Worm (Caenorhabditis elegans): Measurements from ENCODE around the gene R12C12.10.

The R12C12.10 gene

DNA sequence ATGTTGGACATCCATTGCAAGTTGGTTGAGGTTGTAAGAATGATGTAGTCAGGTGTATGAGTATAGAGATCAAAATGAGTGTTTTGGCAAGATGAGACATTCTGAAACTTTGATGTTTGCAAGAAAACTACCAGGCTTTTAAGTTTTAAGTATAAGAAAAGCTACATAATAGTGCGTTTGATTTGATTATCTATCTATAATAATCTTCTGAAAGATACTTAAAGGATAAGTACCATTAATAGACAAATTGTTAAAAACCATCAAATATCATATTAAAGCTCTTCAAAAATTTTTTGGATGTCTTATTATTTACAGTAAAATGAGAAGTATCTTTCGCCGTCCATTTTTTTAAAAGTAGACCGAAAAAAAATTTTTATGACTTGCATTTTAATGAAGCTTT is at the start of gene R12C12.10:
Gene R12C12.10 (minus strand): TSS at position 101 of the 400 bp plus-strand sequence.
- TF ChIP-seq aly-1 (tag; optimal IDR thresholded peaks at IDR 0.05), result no peak
- no peak for TF ChIP-seq hmg-4 (GFP tag; optimal IDR thresholded peaks at IDR 0.05)
- TF ChIP-seq B0310.2 (tag; optimal IDR thresholded peaks at IDR 0.05), result no peak
- no peak for TF ChIP-seq tbx-11 (GFP tag; IDR thresholded peaks at IDR 0.05)
- no peak for TF ChIP-seq hnd-1 (tag; optimal IDR thresholded peaks at IDR 0.05)
- TF ChIP-seq tra-4 (tag; optimal IDR thresholded peaks at IDR 0.05), result no peak
- TF ChIP-seq hmbx-1 (tag; optimal IDR thresholded peaks at IDR 0.05), result no peak
- no peak for TF ChIP-seq tbx-37 (GFP tag; conservative IDR thresholded peaks at IDR 0.05)
- TF ChIP-seq ama-1 (optimal IDR thresholded peaks at IDR 0.05), result no peak
- TF ChIP-seq ceh-36 (tag; optimal IDR thresholded peaks at IDR 0.05), result no peak
- TF ChIP-seq ets-7 (tag; optimal IDR thresholded peaks at IDR 0.05), result no peak
- TF ChIP-seq pes-1 (GFP tag; IDR thresholded peaks at IDR 0.05), result no peak
- no peak for TF ChIP-seq sea-1 (GFP tag; conservative IDR thresholded peaks at IDR 0.05)
- no peak for TF ChIP-seq ceh-13 (GFP tag; optimal IDR thresholded peaks at IDR 0.05)
- TF ChIP-seq flt-1 (GFP tag; IDR thresholded peaks at IDR 0.05), result no peak
- TF ChIP-seq F13C5.2 (tag; optimal IDR thresholded peaks at IDR 0.05), result no peak

DNA sequence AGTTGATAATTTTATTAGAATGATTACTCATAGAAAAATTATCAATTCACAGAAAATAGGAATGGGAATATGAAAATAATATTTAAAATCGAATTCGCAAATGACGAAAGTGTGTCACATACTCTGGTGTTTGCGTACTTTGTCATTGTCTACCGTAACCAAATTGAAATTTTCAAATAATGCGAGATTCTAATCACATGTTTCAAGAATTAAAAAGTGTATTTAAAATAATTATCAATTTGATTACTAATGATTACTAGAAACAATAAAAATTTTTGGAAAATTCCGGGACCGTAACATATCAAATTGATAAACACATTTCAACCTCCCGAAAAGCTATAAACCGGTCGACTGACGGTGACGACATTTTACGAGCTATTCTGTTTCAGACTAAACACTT is 48.3 kb upstream of the R12C12.10 start, which contains the start of the genes fbf-2 and nspg-3:
Gene fbf-2 (minus strand): TSS at position 101 of the 400 bp plus-strand sequence.
Gene nspg-3 (plus strand): TSS at position 388 of the 400 bp plus-strand sequence.
- TF ChIP-seq B0310.2 (tag; optimal IDR thresholded peaks at IDR 0.05) (no peak), ets-7 (tag; optimal IDR thresholded peaks at IDR 0.05) (no peak), tbx-11 (GFP tag; IDR thresholded peaks at IDR 0.05) (no peak), hnd-1 (tag; optimal IDR thresholded peaks at IDR 0.05) (no peak), flt-1 (GFP tag; IDR thresholded peaks at IDR 0.05) (no peak), ceh-13 (GFP tag; optimal IDR thresholded peaks at IDR 0.05) (no peak), tbx-37 (GFP tag; conservative IDR thresholded peaks at IDR 0.05) (no peak), sea-1 (GFP tag; conservative IDR thresholded peaks at IDR 0.05) (no peak), hmbx-1 (tag; optimal IDR thresholded peaks at IDR 0.05) (no peak), scrt-1 (GFP tag; IDR thresholded peaks at IDR 0.05) (no peak), pes-1 (GFP tag; IDR thresholded peaks at IDR 0.05) (no peak), F13C5.2 (tag; optimal IDR thresholded peaks at IDR 0.05) (no peak), tra-4 (tag; optimal IDR thresholded peaks at IDR 0.05) (no peak), ceh-36 (tag; optimal IDR thresholded peaks at IDR 0.05) (no peak)

DNA sequence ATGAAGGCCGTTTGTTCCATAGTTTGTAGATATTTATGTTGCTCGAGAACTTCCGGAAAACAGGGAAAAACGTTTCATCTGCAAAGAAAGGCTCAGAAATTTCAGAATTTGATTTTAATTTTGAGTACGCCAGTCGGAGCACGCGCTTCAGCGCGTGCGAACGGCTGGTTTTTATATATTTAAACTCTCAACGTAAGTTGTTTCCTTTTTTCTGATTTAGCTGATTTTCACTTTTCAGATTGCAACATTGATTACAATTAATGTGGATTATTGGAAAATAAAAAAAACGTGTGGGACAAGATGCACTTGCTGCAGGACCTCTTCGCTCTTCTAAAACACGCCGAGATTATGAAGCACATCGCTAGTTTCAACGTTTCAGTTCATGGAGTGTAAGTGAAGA is 39.6 kb upstream of the R12C12.10 start, which contains the start of gene F21H12.3:
Gene F21H12.3 (plus strand): TSS at position 301 of the 400 bp plus-strand sequence.
- TF ChIP-seq aly-1 (tag; optimal IDR thresholded peaks at IDR 0.05) (no peak), B0310.2 (tag; optimal IDR thresholded peaks at IDR 0.05) (no peak), scrt-1 (GFP tag; IDR thresholded peaks at IDR 0.05) (no peak), hmg-4 (GFP tag; optimal IDR thresholded peaks at IDR 0.05) (no peak), ama-1 (optimal IDR thresholded peaks at IDR 0.05) (no peak), F13C5.2 (tag; optimal IDR thresholded peaks at IDR 0.05) (no peak), pes-1 (GFP tag; IDR thresholded peaks at IDR 0.05) (no peak), hmbx-1 (tag; optimal IDR thresholded peaks at IDR 0.05) (no peak), tbx-11 (GFP tag; IDR thresholded peaks at IDR 0.05) (no peak), ceh-36 (tag; optimal IDR thresholded peaks at IDR 0.05) (no peak), flt-1 (GFP tag; IDR thresholded peaks at IDR 0.05) (no peak), tra-4 (tag; optimal IDR thresholded peaks at IDR 0.05) (no peak), ets-7 (tag; optimal IDR thresholded peaks at IDR 0.05) (no peak)

DNA sequence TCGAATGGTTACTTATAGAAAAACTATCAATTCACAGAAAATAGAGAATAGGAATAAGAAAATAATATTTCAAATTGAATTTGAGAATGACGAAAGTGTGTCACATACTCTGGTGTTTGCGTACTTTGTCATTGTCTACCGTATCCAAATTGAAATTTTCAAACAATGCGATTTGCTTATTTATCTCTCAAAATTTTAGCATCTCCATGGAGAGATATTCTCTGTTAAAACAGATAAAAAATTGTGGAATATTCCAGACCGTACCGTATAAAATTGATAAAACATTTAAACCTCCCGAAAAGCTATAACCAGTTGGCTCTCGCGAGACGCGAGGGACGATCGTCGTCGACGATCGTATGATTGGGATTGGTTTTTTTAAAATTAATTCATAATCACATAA is 37.7 kb upstream of the R12C12.10 start, which contains the start of gene fbf-1:
Gene fbf-1 (minus strand): TSS at position 101 of the 400 bp plus-strand sequence.
- TF ChIP-seq B0310.2 (tag; optimal IDR thresholded peaks at IDR 0.05), result no peak

DNA sequence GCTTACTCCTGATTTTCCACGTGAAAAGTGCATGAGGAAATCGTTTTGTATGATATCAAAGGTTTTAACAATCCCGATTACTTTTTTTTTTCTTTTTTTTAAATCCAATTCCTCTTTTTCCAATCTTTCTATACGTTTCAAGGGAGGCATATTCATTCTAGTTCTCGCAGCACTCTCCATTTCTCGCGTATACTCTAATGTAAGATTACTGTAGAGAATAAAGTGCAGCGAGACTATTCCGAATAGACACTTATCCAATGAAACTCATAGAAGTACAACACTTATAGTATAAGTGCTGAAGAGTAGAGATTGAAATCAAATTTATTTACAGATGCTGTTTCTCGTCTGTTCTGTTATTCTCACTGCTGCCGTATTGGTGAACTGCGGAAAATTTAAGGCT is 34.5 kb upstream of the R12C12.10 start, which contains the start of gene H12I13.6:
Gene H12I13.6 (plus strand): TSS at position 301 of the 400 bp plus-strand sequence.
- TF ChIP-seq tra-4 (tag; optimal IDR thresholded peaks at IDR 0.05) (no peak), flt-1 (GFP tag; IDR thresholded peaks at IDR 0.05) (no peak), hmg-4 (GFP tag; optimal IDR thresholded peaks at IDR 0.05) (no peak)

DNA sequence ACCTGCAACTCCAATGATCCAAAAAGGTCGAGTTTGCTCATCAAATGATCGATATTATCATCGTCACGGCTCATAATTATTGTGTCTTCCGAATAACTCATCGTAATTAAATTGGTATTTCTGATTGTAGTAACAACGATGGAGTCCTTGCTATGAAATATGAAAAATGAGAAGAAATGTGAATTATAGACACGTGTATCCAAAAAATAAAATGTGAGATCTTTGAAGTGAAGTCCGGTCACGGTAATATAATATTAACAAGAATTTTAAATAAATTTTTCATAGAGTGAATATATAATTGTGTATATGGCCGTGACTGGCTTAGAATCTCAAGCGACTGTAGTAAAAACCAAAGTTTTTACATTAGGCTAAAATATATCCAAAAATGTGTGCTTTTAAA is 24.0 kb upstream of the R12C12.10 start, which contains the start of gene H12I13.1:
Gene H12I13.1 (minus strand): TSS at position 101 of the 400 bp plus-strand sequence.
- TF ChIP-seq hnd-1 (tag; optimal IDR thresholded peaks at IDR 0.05) (no peak), flt-1 (GFP tag; IDR thresholded peaks at IDR 0.05) (no peak), ceh-36 (tag; optimal IDR thresholded peaks at IDR 0.05) (no peak), ets-7 (tag; optimal IDR thresholded peaks at IDR 0.05) (no peak), aly-1 (tag; optimal IDR thresholded peaks at IDR 0.05) (no peak), scrt-1 (GFP tag; IDR thresholded peaks at IDR 0.05) (no peak), pes-1 (GFP tag; IDR thresholded peaks at IDR 0.05) (no peak), hmbx-1 (tag; optimal IDR thresholded peaks at IDR 0.05) (no peak)

DNA sequence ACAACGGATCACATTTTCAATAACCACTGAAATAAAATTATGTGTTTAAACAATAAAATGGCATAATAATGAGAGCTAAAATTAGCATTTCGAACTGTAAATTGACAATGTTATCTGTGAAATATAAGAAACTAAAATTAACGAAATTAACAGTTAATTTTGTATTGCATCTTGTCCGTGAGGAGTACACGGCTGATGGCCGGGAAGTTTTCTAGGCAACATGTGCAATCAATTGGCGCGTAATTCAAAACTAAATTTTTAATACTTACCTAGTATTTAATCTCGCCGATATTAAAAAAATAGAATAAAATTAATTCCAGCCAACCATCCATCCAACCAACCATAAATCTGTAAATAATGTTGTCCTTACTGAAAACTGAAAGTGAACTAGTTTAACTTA is 18.4 kb upstream of the R12C12.10 start:
- TF ChIP-seq pes-1 (GFP tag; IDR thresholded peaks at IDR 0.05), result no peak
- peak; percentile 91 for TF ChIP-seq tbx-37 (GFP tag; conservative IDR thresholded peaks at IDR 0.05)
- no peak for TF ChIP-seq tra-4 (tag; optimal IDR thresholded peaks at IDR 0.05)

DNA sequence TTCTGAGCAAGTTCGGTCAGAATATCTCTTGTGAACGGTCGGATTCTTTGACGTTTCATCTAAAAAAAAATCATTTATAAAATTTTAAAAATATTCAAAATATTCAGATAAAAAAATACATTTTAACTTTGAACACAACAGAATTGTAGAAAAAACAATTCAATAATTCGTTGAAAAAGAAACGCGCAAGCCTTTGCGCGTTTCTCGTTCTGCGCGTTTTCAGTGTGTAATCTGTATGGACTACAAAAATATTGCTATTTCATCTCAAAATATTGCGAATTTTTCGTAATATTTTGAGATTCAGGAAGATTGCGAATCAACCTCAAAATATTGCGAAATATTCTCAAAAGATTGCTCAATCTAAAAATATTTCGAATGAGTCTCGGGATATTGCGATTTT is 12.9 kb upstream of the R12C12.10 start, which contains the start of gene R12C12.7:
Gene R12C12.7 (minus strand): TSS at position 59 of the 400 bp plus-strand sequence.
- no peak for TF ChIP-seq tbx-37 (GFP tag; conservative IDR thresholded peaks at IDR 0.05)
- 0 out of 2 replicates have a peak, but pooled peaks have one; percentile 26 for TF ChIP-seq tbx-11 (GFP tag; IDR thresholded peaks at IDR 0.05)
- no peak for TF ChIP-seq ceh-36 (tag; optimal IDR thresholded peaks at IDR 0.05)
- TF ChIP-seq F13C5.2 (tag; optimal IDR thresholded peaks at IDR 0.05), result peak; percentile 9

DNA sequence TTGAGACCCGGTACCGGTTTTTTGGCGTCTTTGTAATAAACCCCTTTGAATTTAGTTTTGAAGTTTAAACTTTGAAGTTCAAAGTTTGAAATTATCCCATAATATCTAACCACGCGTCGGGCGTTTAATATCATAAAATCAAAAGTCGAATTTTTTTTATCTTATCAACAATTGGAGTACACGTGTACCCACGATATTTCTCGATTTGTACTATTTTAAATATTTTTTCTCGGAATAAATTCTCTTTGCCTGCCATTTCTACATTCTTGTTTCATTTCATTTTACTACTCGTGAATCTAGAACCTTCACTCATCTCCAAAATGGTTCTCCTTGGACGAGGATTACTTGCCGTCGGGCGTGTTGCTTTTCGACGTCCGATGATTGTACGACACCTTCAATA is 7.1 kb upstream of the R12C12.10 start, which contains the start of gene gldc-1:
Gene gldc-1 (plus strand): TSS at position 301 of the 400 bp plus-strand sequence.
- TF ChIP-seq B0310.2 (tag; optimal IDR thresholded peaks at IDR 0.05), result no peak
- TF ChIP-seq ama-1 (optimal IDR thresholded peaks at IDR 0.05), result no peak
- TF ChIP-seq ceh-13 (GFP tag; optimal IDR thresholded peaks at IDR 0.05), result no peak
- no peak for TF ChIP-seq ceh-36 (tag; optimal IDR thresholded peaks at IDR 0.05)
- TF ChIP-seq tra-4 (tag; optimal IDR thresholded peaks at IDR 0.05), result no peak
- no peak for TF ChIP-seq sea-1 (GFP tag; conservative IDR thresholded peaks at IDR 0.05)
- TF ChIP-seq flt-1 (GFP tag; IDR thresholded peaks at IDR 0.05), result no peak
- TF ChIP-seq hnd-1 (tag; optimal IDR thresholded peaks at IDR 0.05), result no peak
- no peak for TF ChIP-seq ets-7 (tag; optimal IDR thresholded peaks at IDR 0.05)
- no peak for TF ChIP-seq hmbx-1 (tag; optimal IDR thresholded peaks at IDR 0.05)
- TF ChIP-seq tbx-37 (GFP tag; conservative IDR thresholded peaks at IDR 0.05), result no peak
- TF ChIP-seq aly-1 (tag; optimal IDR thresholded peaks at IDR 0.05), result no peak
- TF ChIP-seq scrt-1 (GFP tag; IDR thresholded peaks at IDR 0.05), result no peak

Data from whole organism, early embryonic.